Fruit fly (Drosophila melanogaster) whole organism, prepupa: ENCODE data around the gene CG15728.

ENCODE experiments used
- CG10631 ChIP-seq: fragments of 200-800 bp; sonication (Bioruptor generic); optimal IDR thresholded peaks from 2 replicates; lab custom pipeline; 2016; ENCODE audit warnings: missing biosample characterization, missing genetic modification characterization
- CG11902 ChIP-seq: fragments of 200-800 bp; sonication (Bioruptor generic); optimal IDR thresholded peaks from 3 replicates; lab custom pipeline; 2016; ENCODE audit warnings: missing biosample characterization, missing genetic modification characterization
- CG15336 ChIP-seq: fragments of 200-800 bp; sonication (Bioruptor generic); IDR thresholded peaks from 2 replicates; pipeline ENCODE4 v1.3.6; 2022; ENCODE audit warnings: missing biosample characterization, missing genetic modification characterization
- CG1621 ChIP-seq: fragments of 200-800 bp; sonication (Bioruptor generic); optimal IDR thresholded peaks from 3 replicates; lab custom pipeline; 2018; ENCODE audit warnings: missing biosample characterization, mild to moderate bottlenecking, missing genetic modification characterization
- CG16779 ChIP-seq: fragments of 200-800 bp; sonication (Bioruptor generic); optimal IDR thresholded peaks from 3 replicates; lab custom pipeline; 2017; ENCODE audit warnings: missing biosample characterization, mild to moderate bottlenecking, missing genetic modification characterization
- CG3032 ChIP-seq: fragments of 200-800 bp; optimal IDR thresholded peaks from 2 replicates; lab custom pipeline; 2019; ENCODE audit warnings: missing biosample characterization, mild to moderate bottlenecking, missing genetic modification characterization, moderate library complexity
- CG31627 ChIP-seq: fragments of 200-800 bp; sonication (Bioruptor generic); optimal IDR thresholded peaks from 3 replicates; lab custom pipeline; 2016; ENCODE audit warnings: missing biosample characterization, missing genetic modification characterization
- CG32006 ChIP-seq: fragments of 200-800 bp; sonication (Bioruptor generic); optimal IDR thresholded peaks from 3 replicates; lab custom pipeline; 2017; ENCODE audit warnings: missing biosample characterization, mild to moderate bottlenecking, missing genetic modification characterization
- CG34406 ChIP-seq: fragments of 200-800 bp; sonication (Bioruptor generic); optimal IDR thresholded peaks from 3 replicates; lab custom pipeline; 2016; ENCODE audit warnings: missing biosample characterization, missing genetic modification characterization
- CG3919 ChIP-seq: fragments of 200-800 bp; sonication (Bioruptor generic); optimal IDR thresholded peaks from 3 replicates; lab custom pipeline; 2016; ENCODE audit warnings: missing biosample characterization, missing genetic modification characterization
- CG4318 ChIP-seq: fragments of 200-800 bp; sonication (Bioruptor generic); optimal IDR thresholded peaks from 3 replicates; lab custom pipeline; 2017; ENCODE audit warnings: missing biosample characterization, mild to moderate bottlenecking, missing genetic modification characterization
- CG6163 ChIP-seq: fragments of 200-800 bp; sonication (Bioruptor generic); IDR thresholded peaks from 3 replicates; pipeline ENCODE4 v1.3.6; 2022; ENCODE audit warnings: missing biosample characterization, missing genetic modification characterization
- CG6276 ChIP-seq: fragments of 200-800 bp; sonication (Bioruptor generic); optimal IDR thresholded peaks from 2 replicates; lab custom pipeline; 2017; ENCODE audit warnings: missing biosample characterization, mild to moderate bottlenecking, missing genetic modification characterization
- CG6792 ChIP-seq: fragments of 200-800 bp; sonication (Bioruptor generic); optimal IDR thresholded peaks from 3 replicates; lab custom pipeline; 2016; ENCODE audit warnings: missing biosample characterization, missing genetic modification characterization
- CG6854 ChIP-seq: fragments of 200-800 bp; sonication (Bioruptor generic); optimal IDR thresholded peaks from 2 replicates; lab custom pipeline; 2017; ENCODE audit warnings: missing biosample characterization, mild to moderate bottlenecking, missing genetic modification characterization
- CG7368 ChIP-seq: fragments of 200-800 bp; sonication (Bioruptor generic); optimal IDR thresholded peaks from 3 replicates; lab custom pipeline; 2016; ENCODE audit warnings: missing biosample characterization, missing genetic modification characterization
- CG8119 ChIP-seq: fragments of 200-800 bp; sonication (Bioruptor generic); IDR thresholded peaks from 3 replicates; pipeline ENCODE4 v1.3.6; 2022; ENCODE audit warnings: missing biosample characterization, missing genetic modification characterization
- CG8319 ChIP-seq: fragments of 200-800 bp; sonication (Bioruptor generic); optimal IDR thresholded peaks from 3 replicates; lab custom pipeline; 2016; ENCODE audit warnings: missing biosample characterization, missing genetic modification characterization
- CG9139 ChIP-seq: fragments of 200-800 bp; sonication (Bioruptor generic); optimal IDR thresholded peaks from 3 replicates; lab custom pipeline; 2017; ENCODE audit warnings: missing biosample characterization, mild to moderate bottlenecking, missing genetic modification characterization
- Eip75B ChIP-seq: fragments of 200-800 bp; sonication (Bioruptor generic); optimal IDR thresholded peaks from 3 replicates; lab custom pipeline; 2016; ENCODE audit warnings: missing biosample characterization, missing genetic modification characterization
- Eip78C ChIP-seq: fragments of 200-800 bp; sonication (Bioruptor generic); peaks from one replicate; lab custom pipeline; 2016; ENCODE audit warnings: missing biosample characterization, missing genetic modification characterization
- Eip93F ChIP-seq: fragments of 200-800 bp; sonication (Bioruptor generic); optimal IDR thresholded peaks from 2 replicates; lab custom pipeline; 2016; ENCODE audit warnings: missing biosample characterization, mild to moderate bottlenecking, missing genetic modification characterization
- Ets21C ChIP-seq: fragments of 200-800 bp; sonication (Bioruptor generic); optimal IDR thresholded peaks from 3 replicates; lab custom pipeline; 2016; ENCODE audit warnings: missing biosample characterization, missing genetic modification characterization
- Ets96B ChIP-seq: fragments of 200-800 bp; optimal IDR thresholded peaks from 2 replicates; lab custom pipeline; 2019; ENCODE audit warnings: missing biosample characterization, mild to moderate bottlenecking, missing genetic modification characterization, moderate library complexity
- Gug ChIP-seq: fragments of 200-800 bp; sonication (Bioruptor generic); IDR thresholded peaks from 2 replicates; pipeline ENCODE4 v1.3.6; 2022; ENCODE audit warnings: missing biosample characterization, missing genetic modification characterization
- Hr38 ChIP-seq: sonication (Bioruptor generic); optimal IDR thresholded peaks from 2 replicates; lab custom pipeline; 2016; ENCODE audit warnings: missing biosample characterization, missing genetic modification characterization
- Hr4 ChIP-seq: fragments of 200-800 bp; sonication (Bioruptor generic); optimal IDR thresholded peaks from 3 replicates; lab custom pipeline; 2016; ENCODE audit warnings: missing biosample characterization, missing genetic modification characterization
- Lpt ChIP-seq: fragments of 200-800 bp; sonication (Bioruptor generic); optimal IDR thresholded peaks from 3 replicates; lab custom pipeline; 2016; ENCODE audit warnings: missing biosample characterization, missing genetic modification characterization
- Met ChIP-seq: fragments of 200-800 bp; sonication (Bioruptor generic); optimal IDR thresholded peaks from 3 replicates; lab custom pipeline; 2016; ENCODE audit warnings: missing biosample characterization, missing genetic modification characterization
- OdsH ChIP-seq: fragments of 200-800 bp; sonication (Bioruptor generic); optimal IDR thresholded peaks from 3 replicates; lab custom pipeline; 2016; ENCODE audit warnings: missing biosample characterization, missing genetic modification characterization
- Smox ChIP-seq: fragments of 200-800 bp; sonication (Bioruptor generic); optimal IDR thresholded peaks from 3 replicates; lab custom pipeline; 2016; ENCODE audit warnings: missing biosample characterization, missing genetic modification characterization
- Sox102F ChIP-seq: fragments of 200-800 bp; sonication (Bioruptor generic); optimal IDR thresholded peaks from 2 replicates; lab custom pipeline; 2016; ENCODE audit warnings: missing biosample characterization, mild to moderate bottlenecking, missing genetic modification characterization
- Sox14 ChIP-seq: fragments of 200-800 bp; sonication (Bioruptor generic); optimal IDR thresholded peaks from 3 replicates; lab custom pipeline; 2016; ENCODE audit warnings: missing biosample characterization, missing genetic modification characterization
- Sox15 ChIP-seq: fragments of 200-800 bp; sonication (Bioruptor generic); optimal IDR thresholded peaks from 3 replicates; lab custom pipeline; 2016; ENCODE audit warnings: missing biosample characterization, missing genetic modification characterization
- achi ChIP-seq: fragments of 200-800 bp; sonication (Bioruptor generic); optimal IDR thresholded peaks from 3 replicates; lab custom pipeline; 2016; ENCODE audit warnings: missing biosample characterization, missing genetic modification characterization
- cyc ChIP-seq: fragments of 200-800 bp; sonication (Bioruptor generic); optimal IDR thresholded peaks from 3 replicates; lab custom pipeline; 2016; ENCODE audit warnings: missing biosample characterization, missing genetic modification characterization
- dsx ChIP-seq: fragments of 200-800 bp; optimal IDR thresholded peaks from 3 replicates; lab custom pipeline; 2019; ENCODE audit warnings: missing biosample characterization, mild to moderate bottlenecking, missing genetic modification characterization, moderate library complexity; ENCODE audit not compliant: poor library complexity, severe bottlenecking
- eg ChIP-seq: fragments of 200-800 bp; sonication (Bioruptor generic); IDR thresholded peaks from 3 replicates; pipeline ENCODE4 v1.3.6; 2022; ENCODE audit warnings: missing biosample characterization, missing genetic modification characterization
- esn ChIP-seq: fragments of 200-800 bp; sonication (Bioruptor generic); optimal IDR thresholded peaks from 2 replicates; lab custom pipeline; 2016; ENCODE audit warnings: missing biosample characterization, mild to moderate bottlenecking, missing genetic modification characterization, moderate library complexity
- fd59A ChIP-seq: fragments of 200-800 bp; sonication (Bioruptor generic); optimal IDR thresholded peaks from 2 replicates; lab custom pipeline; 2017; ENCODE audit warnings: missing biosample characterization, mild to moderate bottlenecking, missing genetic modification characterization, missing genetic modification reagents
- fd85E ChIP-seq: fragments of 200-800 bp; sonication (Bioruptor generic); optimal IDR thresholded peaks from 3 replicates; lab custom pipeline; 2016; ENCODE audit warnings: missing biosample characterization, missing genetic modification characterization
- fkh ChIP-seq: fragments of 200-800 bp; sonication (Bioruptor generic); optimal IDR thresholded peaks from 3 replicates; lab custom pipeline; 2017; ENCODE audit warnings: missing biosample characterization, mild to moderate bottlenecking, missing genetic modification characterization, moderate library complexity
- lz ChIP-seq: fragments of 200-800 bp; sonication (Bioruptor generic); optimal IDR thresholded peaks from 3 replicates; lab custom pipeline; 2016; ENCODE audit warnings: missing biosample characterization, missing genetic modification characterization
- net ChIP-seq: fragments of 200-800 bp; sonication (Bioruptor generic); optimal IDR thresholded peaks from 3 replicates; lab custom pipeline; 2016; ENCODE audit warnings: missing biosample characterization, missing genetic modification characterization
- salr ChIP-seq, 2 experiments: fragments of 200-800 bp; sonication (Bioruptor generic); optimal IDR thresholded peaks; 3 replicates each; lab custom pipeline; 2016 to 2018; ENCODE audit warnings: missing biosample characterization in 2 of 2, missing genetic modification characterization in 2 of 2, mild to moderate bottlenecking in 1 of 2
- spab ChIP-seq: fragments of 200-800 bp; sonication (Bioruptor generic); optimal IDR thresholded peaks from 2 replicates; lab custom pipeline; 2017; ENCODE audit warnings: missing biosample characterization, mild to moderate bottlenecking, missing genetic modification characterization, missing genetic modification reagents
- ss ChIP-seq, 2 experiments: fragments of 200-800 bp; sonication (Bioruptor generic); optimal IDR thresholded peaks; 2 replicates in 1 of 2; 3 replicates in 1 of 2; lab custom pipeline; 2017 to 2018; ENCODE audit warnings: mild to moderate bottlenecking in 2 of 2, missing biosample characterization in 2 of 2, missing genetic modification characterization in 2 of 2, moderate library complexity in 1 of 2
- topi ChIP-seq: fragments of 200-800 bp; sonication (Bioruptor generic); optimal IDR thresholded peaks from 3 replicates; lab custom pipeline; 2016; ENCODE audit warnings: missing biosample characterization, missing genetic modification characterization
- vri ChIP-seq: fragments of 200-800 bp; sonication (Bioruptor generic); optimal IDR thresholded peaks from 3 replicates; lab custom pipeline; 2016; ENCODE audit warnings: missing biosample characterization, mild to moderate bottlenecking, missing genetic modification characterization

Gene CG15728

DNA sequence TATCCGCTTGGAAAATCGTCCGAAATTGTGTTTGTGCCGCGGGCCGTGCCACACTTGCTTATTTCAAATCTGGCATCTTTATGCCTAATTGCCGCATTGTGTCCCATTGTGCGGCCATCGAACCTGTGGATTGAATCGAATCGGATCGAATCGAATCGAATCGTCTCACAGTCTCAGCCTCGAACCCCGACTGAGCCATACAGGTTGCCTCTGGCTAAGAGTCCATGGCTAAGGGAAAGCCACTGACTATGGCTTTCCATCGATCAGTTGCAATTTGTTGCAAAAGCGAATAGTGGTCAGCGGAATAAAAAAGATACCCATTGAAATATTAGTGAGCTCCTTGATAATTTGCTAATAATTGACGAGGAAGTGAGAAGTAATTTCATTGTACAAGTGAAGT, at the start of gene CG15728:
Gene CG15728, plus strand, starts transcription at position 301 of the 400 bp plus-strand sequence.
- TF ChIP-seq Ets21C (GFP tag; lab: Kevin White, UChicago) (no peak), fkh (no peak)
- TF ChIP-seq, all 60 proteins: peak for 0

DNA sequence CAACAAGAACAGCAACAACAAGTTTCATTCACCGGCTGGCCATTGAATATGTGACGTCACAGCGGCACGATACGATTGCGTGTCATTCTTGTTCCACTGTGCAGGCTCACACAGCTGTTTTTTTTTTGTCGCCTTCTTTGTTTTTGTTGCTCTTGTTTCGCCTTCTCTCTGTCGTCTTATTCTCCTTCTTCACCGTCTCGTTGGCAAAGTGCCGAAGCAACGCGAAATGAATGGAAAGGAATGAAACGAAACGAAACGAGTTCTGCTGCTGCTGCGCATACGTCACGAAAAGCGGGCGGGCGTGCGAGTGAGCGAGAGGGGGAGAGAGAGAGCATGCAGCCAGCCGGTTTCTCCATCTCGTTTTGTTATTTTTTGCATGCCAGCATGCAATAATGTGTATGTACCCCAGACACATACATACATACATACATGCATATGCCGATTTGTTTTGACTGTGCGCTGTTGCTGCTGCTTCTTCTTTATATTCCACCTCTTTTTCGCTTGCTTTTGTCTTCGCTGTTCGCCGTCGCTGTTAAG, 49.4 kb upstream of the CG15728 start:
- peak; percentile 63 for TF ChIP-seq CG10631 (GFP tag; lab: Kevin White, UChicago)
- peak; percentile 79 for TF ChIP-seq fd59A
- peak; percentile 72 for TF ChIP-seq CG3032 (tag; lab: Kevin White, UChicago)
- peak; percentile 92 for TF ChIP-seq CG1621 (tag; lab: Kevin White, UChicago)
- TF ChIP-seq CG4318 (GFP tag; lab: Kevin White, UChicago): peak; percentile 1
- TF ChIP-seq esn (GFP tag; lab: Kevin White, UChicago): peak; percentile 54
- TF ChIP-seq CG16779: peak; percentile 96
- no peak for TF ChIP-seq Sox15 (GFP tag; lab: Kevin White, UChicago)
- peak; percentile 80 for TF ChIP-seq Sox14 (GFP tag; lab: Kevin White, UChicago)
- TF ChIP-seq OdsH (GFP tag; lab: Kevin White, UChicago): peak; percentile 62
- peak; percentile 79 for TF ChIP-seq Sox102F (GFP tag; lab: Kevin White, UChicago)
- TF ChIP-seq Eip93F: peak; percentile 45
- TF ChIP-seq ss (GFP tag; optimal IDR thresholded peaks at IDR 0.05; lab: Kevin White, UChicago): peak; percentile 98 to 100
- peak; percentile 90 for TF ChIP-seq CG6854 (GFP tag; lab: Kevin White, UChicago)
- TF ChIP-seq CG8119: peak; percentile 88
- TF ChIP-seq Smox (GFP tag; lab: Kevin White, UChicago): peak; percentile 64
- peak; percentile 91 for TF ChIP-seq net
- TF ChIP-seq fd85E (GFP tag; lab: Kevin White, UChicago): peak; percentile 81
- TF ChIP-seq Lpt (GFP tag; lab: Kevin White, UChicago): peak; percentile 92
- TF ChIP-seq CG32006: peak; percentile 80
- TF ChIP-seq CG6163 (GFP tag; lab: Robert Waterston, UW): peak; percentile 97
- TF ChIP-seq cyc: peak; percentile 15
- peak; percentile 69 for TF ChIP-seq topi (GFP tag; lab: Kevin White, UChicago)
- peak; percentile 53 to 86 for TF ChIP-seq salr (GFP tag; optimal IDR thresholded peaks at IDR 0.05; lab: Kevin White, UChicago)
- TF ChIP-seq CG9139: peak; percentile 97
- peak; percentile 50 for TF ChIP-seq lz (GFP tag; lab: Kevin White, UChicago)
- TF ChIP-seq CG7368 (GFP tag; lab: Kevin White, UChicago): peak; percentile 89
- TF ChIP-seq spab (GFP tag; lab: Kevin White, UChicago): peak; percentile 90
- TF ChIP-seq CG3919 (GFP tag; lab: Kevin White, UChicago): peak; percentile 85
- peak; percentile 80 for TF ChIP-seq Eip75B (GFP tag; lab: Kevin White, UChicago)
- TF ChIP-seq CG15336: peak; percentile 88
- TF ChIP-seq Hr4 (GFP tag; lab: Kevin White, UChicago): peak; percentile 44
- peak; percentile 57 for TF ChIP-seq Gug (GFP tag; lab: Robert Waterston, UW)
- TF ChIP-seq vri (GFP tag; lab: Kevin White, UChicago): peak; percentile 88
- peak; percentile 16 for TF ChIP-seq CG11902 (GFP tag; lab: Kevin White, UChicago)
- peak; percentile 74 for TF ChIP-seq achi (GFP tag; lab: Kevin White, UChicago)
- TF ChIP-seq Ets96B (tag; lab: Kevin White, UChicago): peak; percentile 77
- peak; percentile 94 for TF ChIP-seq Eip78C
- peak; percentile 59 for TF ChIP-seq CG8319
- peak; percentile 64 for TF ChIP-seq CG6792 (GFP tag; lab: Kevin White, UChicago)
- TF ChIP-seq Met (GFP tag; lab: Kevin White, UChicago): peak; percentile 59
- peak; percentile 6 for TF ChIP-seq CG31627
- TF ChIP-seq CG34406 (GFP tag; lab: Kevin White, UChicago): peak; percentile 76
- TF ChIP-seq CG6276 (GFP tag; lab: Kevin White, UChicago): peak; percentile 93
- TF ChIP-seq Hr38 (GFP tag; lab: Kevin White, UChicago): no peak
- TF ChIP-seq Ets21C (GFP tag; lab: Kevin White, UChicago): no peak
- TF ChIP-seq dsx (GFP tag; lab: Kevin White, UChicago): peak; percentile 88
- TF ChIP-seq eg: peak; percentile 95
